Fruit fly (Drosophila melanogaster): Measurements from ENCODE around the gene Nhe1.

Nhe1 gene

dm6 chr2L:72752-73435, 33.6 kb downstream of the Nhe1 start (continued):
- TF ChIP-seq BtbVII (GFP tag; optimal IDR thresholded peaks at IDR 0.05) (peak; percentile 4), fd102C (GFP tag; optimal IDR thresholded peaks at IDR 0.05) (no peak), CG12104 (GFP tag; optimal IDR thresholded peaks at IDR 0.05) (no peak), nom (GFP tag; optimal IDR thresholded peaks at IDR 0.05) (no peak), D19B (GFP tag; optimal IDR thresholded peaks at IDR 0.05) (no peak), eve (GFP tag; optimal IDR thresholded peaks at IDR 0.05) (no peak), Scr (GFP tag; IDR thresholded peaks at IDR 0.05; ENCODE audit: partially characterized antibody) (peak; percentile 54; the same call in 1 of the 2 replicates), Atf3 (GFP tag; optimal IDR thresholded peaks at IDR 0.05) (no peak), CG15269 (tag; optimal IDR thresholded peaks at IDR 0.05) (peak; percentile 15), p53 (GFP tag; optimal IDR thresholded peaks at IDR 0.05) (peak; percentile 54), onecut (GFP tag; IDR thresholded peaks at IDR 0.05) (peak; percentile 41), CG8388 (GFP tag; optimal IDR thresholded peaks at IDR 0.05) (no peak), Kr (GFP tag; optimal IDR thresholded peaks at IDR 0.05) (no peak), CG13123 (GFP tag; optimal IDR thresholded peaks at IDR 0.05) (peak; percentile 32), CkIIα-i1 (GFP tag; IDR thresholded peaks at IDR 0.05) (no peak), gro (GFP tag; optimal IDR thresholded peaks at IDR 0.05) (peak; percentile 66), CG7786 (GFP tag; optimal IDR thresholded peaks at IDR 0.05) (no peak), CG11398 (GFP tag; optimal IDR thresholded peaks at IDR 0.05) (no peak), CG10565 (GFP tag; optimal IDR thresholded peaks at IDR 0.05) (no peak), CG18599 (GFP tag; optimal IDR thresholded peaks at IDR 0.05) (peak; percentile 56), C15 (GFP tag; IDR thresholded peaks at IDR 0.05) (no peak), nerfin-2 (GFP tag; IDR thresholded peaks at IDR 0.05; ENCODE audit: partially characterized antibody) (no peak), Gug (GFP tag; IDR thresholded peaks at IDR 0.05) (no peak), Awh (GFP tag; IDR thresholded peaks at IDR 0.05) (no peak), yki (optimal IDR thresholded peaks at IDR 0.05) (no peak), CG5953 (GFP tag; IDR thresholded peaks at IDR 0.05) (no peak), chn (GFP tag; optimal IDR thresholded peaks at IDR 0.05) (peak; percentile 56), H2.0 (GFP tag; IDR thresholded peaks at IDR 0.05) (no peak), Bgb (GFP tag; IDR thresholded peaks at IDR 0.05; ENCODE audit: partially characterized antibody) (peak; percentile 57; the same call in 1 of the 2 replicates), D19A (tag; optimal IDR thresholded peaks at IDR 0.05) (no peak), GATAe (GFP tag; conservative IDR thresholded peaks at IDR 0.05) (no peak), Spps (tag; optimal IDR thresholded peaks at IDR 0.05) (no peak), wdn (GFP tag; IDR thresholded peaks at IDR 0.05) (no peak), so (GFP tag; IDR thresholded peaks at IDR 0.05) (no peak; the same call in 2 of the 3 replicates), Deaf1 (tag; optimal IDR thresholded peaks at IDR 0.05) (no peak), CG6765 (GFP tag; optimal IDR thresholded peaks at IDR 0.05) (no peak), gsb-n (tag; optimal IDR thresholded peaks at IDR 0.05) (no peak), wek (GFP tag; optimal IDR thresholded peaks at IDR 0.05) (no peak), dm (GFP tag; optimal IDR thresholded peaks at IDR 0.05) (no peak), pros (GFP tag; optimal IDR thresholded peaks at IDR 0.05) (no peak), zfh1 (GFP tag; IDR thresholded peaks at IDR 0.05) (peak; percentile 13; the same call in 1 of the 3 replicates), CG10462 (GFP tag; optimal IDR thresholded peaks at IDR 0.05) (no peak), CG12942 (GFP tag; optimal IDR thresholded peaks at IDR 0.05) (no peak), ewg (GFP tag; optimal IDR thresholded peaks at IDR 0.05) (peak; percentile 69), CG10366 (GFP tag; IDR thresholded peaks at IDR 0.05) (peak; percentile 94), ash1 (GFP tag; optimal IDR thresholded peaks at IDR 0.05) (no peak), gfzf (GFP tag; optimal IDR thresholded peaks at IDR 0.05) (peak; percentile 47), CG10209 (GFP tag; optimal IDR thresholded peaks at IDR 0.05) (peak; percentile 31), CG11085 (GFP tag; IDR thresholded peaks at IDR 0.05) (0 out of 2 replicates have a peak, but pooled peaks have one; percentile 11), tx (GFP tag; optimal IDR thresholded peaks at IDR 0.05) (peak; percentile 5), CG6175 (GFP tag; IDR thresholded peaks at IDR 0.05) (no peak)

All from whole organism, embryonic.